Worm (Caenorhabditis elegans) whole organism, mixed stage, embryonic: ENCODE data around the gene pha-4.

Experiments used
- M03D4.4 ChIP-seq: sonication (generic microtip); optimal IDR thresholded peaks from 2 replicates; lab custom pipeline; 2017; ENCODE audit warnings: mild to moderate bottlenecking, missing genetic modification characterization, missing compliant biosample characterization
- bed-3 ChIP-seq: fragments of 200-800 bp; sonication (Bioruptor generic); optimal IDR thresholded peaks from 3 replicates; lab custom pipeline; 2018; ENCODE audit warnings: mild to moderate bottlenecking, missing genetic modification characterization, moderate library complexity, missing compliant biosample characterization
- blmp-1 ChIP-seq: fragments of 150-350 bp; optimal IDR thresholded peaks from 2 replicates; lab custom pipeline; 2014; ENCODE audit warnings: missing biosample characterization, missing genetic modification characterization
- ceh-39 ChIP-seq: fragments of 150-350 bp; optimal IDR thresholded peaks from 2 replicates; lab custom pipeline; 2014; ENCODE audit warnings: missing biosample characterization, missing genetic modification characterization
- ceh-43 ChIP-seq: fragments of 200-800 bp; sonication (Bioruptor generic); optimal IDR thresholded peaks from 2 replicates; lab custom pipeline; 2018; ENCODE audit warnings: mild to moderate bottlenecking, missing genetic modification characterization, moderate library complexity, missing compliant biosample characterization
- ceh-83 ChIP-seq: fragments of 200-800 bp; sonication (Bioruptor generic); optimal IDR thresholded peaks from 2 replicates; lab custom pipeline; 2018; ENCODE audit warnings: mild to moderate bottlenecking, missing genetic modification characterization, missing compliant biosample characterization
- ces-1 ChIP-seq: fragments of 150-350 bp; optimal IDR thresholded peaks from 2 replicates; lab custom pipeline; 2014; ENCODE audit warnings: missing biosample characterization, missing genetic modification reagents, missing genetic modification characterization
- cnd-1 ChIP-seq: fragments of 200-800 bp; sonication (Bioruptor generic); optimal IDR thresholded peaks from 2 replicates; lab custom pipeline; 2018; ENCODE audit warnings: mild to moderate bottlenecking, missing genetic modification characterization, missing compliant biosample characterization
- drap-1 ChIP-seq: fragments of 200-800 bp; sonication (Bioruptor generic); optimal IDR thresholded peaks from 3 replicates; lab custom pipeline; 2018; ENCODE audit warnings: mild to moderate bottlenecking, missing genetic modification characterization, missing compliant biosample characterization
- elt-1 ChIP-seq: sonication (generic microtip); optimal IDR thresholded peaks from 2 replicates; lab custom pipeline; 2017; ENCODE audit warnings: missing genetic modification characterization, mild to moderate bottlenecking, missing compliant biosample characterization, antibody characterized with exemption, moderate library complexity, borderline replicate concordance; ENCODE audit not compliant: insufficient read depth
- elt-3 ChIP-seq: fragments of 150-350 bp; optimal IDR thresholded peaks from 2 replicates; lab custom pipeline; 2014; ENCODE audit warnings: missing biosample characterization, missing genetic modification characterization
- flh-1 ChIP-seq: fragments of 200-800 bp; sonication (Bioruptor generic); optimal IDR thresholded peaks from 2 replicates; lab custom pipeline; 2018; ENCODE audit warnings: mild to moderate bottlenecking, missing genetic modification characterization, moderate library complexity, missing compliant biosample characterization
- ham-2 ChIP-seq: fragments of 200-800 bp; sonication (Bioruptor generic); optimal IDR thresholded peaks from 2 replicates; lab custom pipeline; 2018; ENCODE audit warnings: mild to moderate bottlenecking, missing genetic modification characterization, missing compliant biosample characterization
- hlh-1 ChIP-seq: fragments of 150-350 bp; optimal IDR thresholded peaks from 2 replicates; lab custom pipeline; 2014; ENCODE audit warnings: missing biosample characterization, missing genetic modification reagents, missing genetic modification characterization
- lin-13 ChIP-seq: fragments of 150-350 bp; optimal IDR thresholded peaks from 2 replicates; lab custom pipeline; 2014; ENCODE audit warnings: missing biosample characterization, missing genetic modification characterization
- lin-32 ChIP-seq: fragments of 200-800 bp; sonication (Bioruptor generic); optimal IDR thresholded peaks from 2 replicates; lab custom pipeline; 2018; ENCODE audit warnings: mild to moderate bottlenecking, missing genetic modification characterization, missing compliant biosample characterization
- lsy-2 ChIP-seq: fragments of 150-350 bp; optimal IDR thresholded peaks from 2 replicates; lab custom pipeline; 2014; ENCODE audit warnings: missing biosample characterization, missing genetic modification characterization
- mab-5 ChIP-seq: fragments of 150-350 bp; optimal IDR thresholded peaks from 2 replicates; lab custom pipeline; 2014; ENCODE audit warnings: missing biosample characterization, missing genetic modification characterization
- mep-1 ChIP-seq: fragments of 150-350 bp; optimal IDR thresholded peaks from 2 replicates; lab custom pipeline; 2017; ENCODE audit warnings: missing biosample characterization, missing genetic modification reagents, missing genetic modification characterization, inconsistent platforms
- mls-2 ChIP-seq: sonication (generic microtip); optimal IDR thresholded peaks from 2 replicates; lab custom pipeline; 2016; ENCODE audit warnings: mild to moderate bottlenecking, missing genetic modification characterization, moderate library complexity, missing compliant biosample characterization
- nhr-12 ChIP-seq: fragments of 150-350 bp; optimal IDR thresholded peaks from 2 replicates; lab custom pipeline; 2014; ENCODE audit warnings: missing biosample characterization, missing genetic modification characterization
- nhr-2 ChIP-seq: fragments of 150-350 bp; optimal IDR thresholded peaks from 2 replicates; lab custom pipeline; 2014; ENCODE audit warnings: missing biosample characterization, missing genetic modification characterization
- nhr-237 ChIP-seq: fragments of 150-350 bp; optimal IDR thresholded peaks from 2 replicates; lab custom pipeline; 2014; ENCODE audit warnings: missing biosample characterization, missing genetic modification characterization
- nhr-28 ChIP-seq: fragments of 150-350 bp; optimal IDR thresholded peaks from 2 replicates; lab custom pipeline; 2014; ENCODE audit warnings: missing biosample characterization, missing genetic modification characterization
- nhr-76 ChIP-seq: sonication (generic microtip); optimal IDR thresholded peaks from 2 replicates; lab custom pipeline; 2017; ENCODE audit warnings: missing biosample characterization, missing genetic modification characterization
- pha-4 ChIP-seq: fragments of 150-350 bp; optimal IDR thresholded peaks from 2 replicates; lab custom pipeline; 2018; ENCODE audit warnings: missing biosample characterization, missing genetic modification reagents, missing genetic modification characterization
- sem-2 ChIP-seq: fragments of 200-800 bp; sonication (Bioruptor generic); optimal IDR thresholded peaks from 2 replicates; lab custom pipeline; 2018; ENCODE audit warnings: mild to moderate bottlenecking, missing genetic modification characterization, missing compliant biosample characterization
- snpc-4 ChIP-seq: fragments of 150-350 bp; optimal IDR thresholded peaks from 2 replicates; lab custom pipeline; 2014; ENCODE audit warnings: missing biosample characterization, missing genetic modification characterization
- sptf-1 ChIP-seq: sonication (generic microtip); optimal IDR thresholded peaks from 2 replicates; lab custom pipeline; 2017; ENCODE audit warnings: mild to moderate bottlenecking, missing genetic modification characterization, moderate library complexity, missing compliant biosample characterization
- tbx-8 ChIP-seq: fragments of 200-800 bp; sonication (Bioruptor generic); optimal IDR thresholded peaks from 2 replicates; lab custom pipeline; 2018; ENCODE audit warnings: mild to moderate bottlenecking, missing genetic modification characterization, moderate library complexity, missing compliant biosample characterization
- unc-120 ChIP-seq: sonication (generic microtip); optimal IDR thresholded peaks from 2 replicates; lab custom pipeline; 2017; ENCODE audit warnings: missing genetic modification characterization, missing compliant biosample characterization; ENCODE audit not compliant: poor library complexity, severe bottlenecking
- unc-39 ChIP-seq: fragments of 150-350 bp; optimal IDR thresholded peaks from 2 replicates; lab custom pipeline; 2014; ENCODE audit warnings: missing biosample characterization, missing genetic modification characterization
- unc-62 ChIP-seq: fragments of 150-350 bp; optimal IDR thresholded peaks from 2 replicates; lab custom pipeline; 2014; ENCODE audit warnings: missing biosample characterization, missing genetic modification reagents, missing genetic modification characterization
- zip-8 ChIP-seq: fragments of 150-350 bp; optimal IDR thresholded peaks from 2 replicates; lab custom pipeline; 2014; ENCODE audit warnings: missing biosample characterization, missing genetic modification characterization
- ztf-11 ChIP-seq: fragments of 150-350 bp; optimal IDR thresholded peaks from 2 replicates; lab custom pipeline; 2014; ENCODE audit warnings: missing biosample characterization, missing genetic modification characterization

pha-4 gene

ce11 chrV:20773647-20774046 lies 20.8 kb downstream of the pha-4 start, which contains the start of gene F38A6.5:
F38A6.5 (minus strand) TSS chrV:20773747.
- TF ChIP-seq hlh-1 (tag; lab: Kevin White, UChicago) (no peak), tbx-8 (no peak)

DNA sequence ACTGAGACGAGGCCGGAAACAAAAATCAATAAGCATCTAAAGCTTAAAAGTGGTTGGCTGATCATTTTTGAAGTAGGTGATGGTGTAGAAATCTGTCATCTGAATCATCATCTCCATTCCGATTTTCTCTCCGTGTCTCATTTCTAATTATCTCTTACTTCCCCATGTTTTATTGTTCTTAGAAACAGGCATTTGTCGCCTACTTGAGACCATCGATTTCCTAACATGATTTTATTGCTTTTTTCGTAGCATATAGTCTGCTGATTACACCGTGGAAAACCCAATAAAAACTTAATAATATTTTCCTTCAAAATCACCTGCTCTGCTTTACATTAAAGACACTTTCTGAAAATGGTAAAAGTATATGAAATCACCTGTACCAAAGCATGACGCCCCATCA lies 22.4 kb downstream of the pha-4 start, which contains the start of gene F38A6.4:
F38A6.4 (minus strand) TSS at position 101 of the 400 bp plus-strand sequence.
- TF ChIP-seq unc-62 (GFP tag; lab: Kevin White, UChicago) (no peak), cnd-1 (tag; lab: Kevin White, UChicago) (no peak), M03D4.4 (tag; lab: Kevin White, UChicago) (no peak), bed-3 (GFP tag; lab: Kevin White, UChicago) (no peak), blmp-1 (tag; lab: Kevin White, UChicago) (no peak), unc-120 (no peak), flh-1 (GFP tag; lab: Kevin White, UChicago) (no peak), unc-39 (no peak)

ce11 chrV:20776761-20777160 lies 23.9 kb downstream of the pha-4 start:
- TF ChIP-seq elt-3 (tag; lab: Kevin White, UChicago) = no peak
- no peak for TF ChIP-seq ztf-11
- TF ChIP-seq lin-13 (tag; lab: Kevin White, UChicago) = no peak
- no peak for TF ChIP-seq nhr-76 (tag; lab: Kevin White, UChicago)
- no peak for TF ChIP-seq sptf-1
- TF ChIP-seq ces-1 (GFP tag; lab: Kevin White, UChicago) = no peak
- TF ChIP-seq drap-1 (GFP tag; lab: Kevin White, UChicago) = no peak
- no peak for TF ChIP-seq bed-3 (GFP tag; lab: Kevin White, UChicago)
- no peak for TF ChIP-seq ceh-83 (GFP tag; lab: Kevin White, UChicago)
- no peak for TF ChIP-seq nhr-28 (tag; lab: Kevin White, UChicago)
- no peak for TF ChIP-seq elt-1 (tag; lab: Kevin White, UChicago)

- no peak for TF ChIP-seq pha-4 (tag; lab: Kevin White, UChicago)
- TF ChIP-seq unc-120 = peak; percentile 88
- peak; percentile 80 for TF ChIP-seq hlh-1 (tag; lab: Kevin White, UChicago)
- peak; percentile 88 for TF ChIP-seq nhr-237 (tag; lab: Kevin White, UChicago)
- TF ChIP-seq flh-1 (GFP tag; lab: Kevin White, UChicago) = no peak
- TF ChIP-seq mls-2 = no peak
- no peak for TF ChIP-seq M03D4.4 (tag; lab: Kevin White, UChicago)
- no peak for TF ChIP-seq lin-32 (GFP tag; lab: Kevin White, UChicago)
- TF ChIP-seq ceh-43 = no peak
- no peak for TF ChIP-seq ham-2 (GFP tag; lab: Kevin White, UChicago)
- TF ChIP-seq nhr-76 (tag; lab: Kevin White, UChicago) = no peak
- TF ChIP-seq ceh-83 (GFP tag; lab: Kevin White, UChicago) = no peak
- TF ChIP-seq ceh-39 (tag; lab: Kevin White, UChicago) = peak; percentile 28
- TF ChIP-seq mep-1 (tag; lab: Kevin White, UChicago) = peak; percentile 87
- no peak for TF ChIP-seq bed-3 (GFP tag; lab: Kevin White, UChicago)
- peak; percentile 94 for TF ChIP-seq unc-62 (GFP tag; lab: Kevin White, UChicago)
- peak; percentile 86 for TF ChIP-seq nhr-2 (tag; lab: Kevin White, UChicago)
- no peak for TF ChIP-seq elt-1 (tag; lab: Kevin White, UChicago)
- no peak for TF ChIP-seq drap-1 (GFP tag; lab: Kevin White, UChicago)
- TF ChIP-seq lin-13 (tag; lab: Kevin White, UChicago) = peak; percentile 48
- no peak for TF ChIP-seq sem-2 (GFP tag; lab: Kevin White, UChicago)
- TF ChIP-seq nhr-28 (tag; lab: Kevin White, UChicago) = no peak
- TF ChIP-seq unc-39 = no peak
- TF ChIP-seq elt-3 (tag; lab: Kevin White, UChicago) = peak; percentile 21
- no peak for TF ChIP-seq nhr-12 (tag; lab: Kevin White, UChicago)
- peak; percentile 27 for TF ChIP-seq mab-5
- TF ChIP-seq blmp-1 (tag; lab: Kevin White, UChicago) = no peak
- TF ChIP-seq tbx-8 = no peak
- no peak for TF ChIP-seq zip-8 (tag; lab: Kevin White, UChicago)
- no peak for TF ChIP-seq cnd-1 (tag; lab: Kevin White, UChicago)
- TF ChIP-seq ztf-11 = no peak
- TF ChIP-seq snpc-4 (tag; lab: Kevin White, UChicago) = no peak
- peak; percentile 58 for TF ChIP-seq lsy-2 (tag; lab: Kevin White, UChicago)
- TF ChIP-seq ces-1 (GFP tag; lab: Kevin White, UChicago) = peak; percentile 95
- TF ChIP-seq sptf-1 = peak; percentile 52
- TF ChIP-seq, all 35 proteins: peak for 13
These were observed 25.4 kb downstream of the pha-4 start for ce11 chrV:20778257-20778697.
